In the genomic region with DNA sequence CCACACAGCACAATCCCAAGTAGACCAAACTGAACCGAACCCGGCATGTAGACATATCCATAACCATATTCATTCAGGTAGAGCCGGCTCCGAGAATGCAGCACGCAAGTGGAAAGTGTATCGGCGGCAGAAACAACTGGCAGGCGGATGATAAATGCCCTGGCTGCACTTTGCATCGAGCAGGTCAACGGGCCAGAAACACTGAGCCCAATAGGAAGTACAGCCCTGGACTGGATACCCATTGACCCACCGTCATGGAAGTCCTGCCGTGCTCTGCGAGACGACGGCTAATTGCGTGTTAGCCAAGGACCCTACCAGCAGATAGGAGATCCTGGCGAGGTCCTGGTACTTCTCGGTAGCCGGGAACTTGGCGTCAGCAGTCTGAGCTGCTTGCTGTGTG, we compare ENCODE assay signal across 2 fruit fly cellular contexts.
A peak's percentile ranks its signal among the peaks of the same experiment; 100 is the strongest.
TF ChIP-seq lines count a peak whose summit lies in the region.

No protein-coding gene starts in this region.

- no peak for TF ChIP-seq CTCF in whole organism, embryonic (GFP tag; optimal IDR thresholded peaks at IDR 0.05; lab: Kevin White, UChicago)

TF ChIP-seq in whole organism, 6 proteins besides CTCF, POLR2A, EP300 and RAD21:
- TF ChIP-seq Dll (optimal IDR thresholded peaks at IDR 0.05; lab: Kevin White, UChicago) (peak; percentile 11), pan (optimal IDR thresholded peaks at IDR 0.05; lab: Kevin White, UChicago) (no peak)

TF ChIP-seq in whole organism, embryonic, 481 proteins besides CTCF, POLR2A, EP300 and RAD21:
- TF ChIP-seq scrt (GFP tag; optimal IDR thresholded peaks at IDR 0.05; lab: Kevin White, UChicago) (no peak), insv (GFP tag; optimal IDR thresholded peaks at IDR 0.05; lab: Kevin White, UChicago) (peak in 1 of 2 experiments; percentile 18), zen (tag; optimal IDR thresholded peaks at IDR 0.05; lab: Kevin White, UChicago) (peak; percentile 87), sens (GFP tag; lab: Kevin White, UChicago) (peak; percentile 33), peb (GFP tag; IDR thresholded peaks at IDR 0.05; lab: Robert Waterston, UW) (no peak), Elba2 (GFP tag; optimal IDR thresholded peaks at IDR 0.05; lab: Kevin White, UChicago) (peak; percentile 88), CG15479 (GFP tag; optimal IDR thresholded peaks at IDR 0.05; lab: Kevin White, UChicago) (peak; percentile 89)
